Fruit fly (Drosophila melanogaster) whole organism: Measurements from ENCODE around the gene CG14331.
"Not testable (repeated sequence)": the region's sequence is repeated elsewhere in the genome, so short reads cannot be mapped to it uniquely, and the experiment has no call there.

Experiments used
- CG8478 ChIP-seq: fragments of >200 bp; optimal IDR thresholded peaks from 2 replicates; lab custom pipeline; 2018; ENCODE audit warnings: inconsistent platforms
- Dll ChIP-seq: fragments of >200 bp; optimal IDR thresholded peaks from 2 replicates; lab custom pipeline; 2017
- EcR ChIP-seq, 2 experiments: fragments of >200 bp; optimal IDR thresholded peaks; 2 replicates each; lab custom pipeline; 2017; ENCODE audit warnings: missing biosample characterization in 2 of 2, missing genetic modification characterization in 2 of 2, missing genetic modification reagents in 2 of 2
- pan ChIP-seq: fragments of >200 bp; optimal IDR thresholded peaks from 2 replicates; lab custom pipeline; 2017
- psq ChIP-seq: fragments of >200 bp; optimal IDR thresholded peaks from 2 replicates; lab custom pipeline; 2017
- usp ChIP-seq: fragments of >200 bp; optimal IDR thresholded peaks from 2 replicates; lab custom pipeline; 2017; ENCODE audit warnings: missing biosample characterization, missing genetic modification characterization, mixed read lengths

The CG14331 gene

DNA sequence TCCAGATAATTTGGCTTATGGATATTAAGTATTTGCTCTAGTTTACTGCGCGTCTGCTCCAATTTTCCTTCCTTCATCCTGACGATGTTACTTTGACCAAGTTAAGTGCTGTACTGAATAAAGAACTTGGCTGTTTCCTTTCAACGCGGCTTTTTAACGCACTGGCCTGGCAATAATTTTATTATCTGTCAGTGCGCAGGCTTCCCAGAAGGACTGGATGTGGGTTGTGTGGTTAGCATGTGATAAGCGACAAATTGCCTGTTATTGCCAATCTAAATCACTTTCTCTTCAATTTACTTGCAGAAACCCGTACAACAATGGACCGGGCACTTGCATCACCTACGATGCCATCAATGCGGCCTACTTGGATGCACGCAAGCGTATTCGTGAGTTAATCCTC, at the start of gene CG14331:
Gene CG14331, minus strand, starts transcription at position 101 of the 400 bp plus-strand sequence.
- TF ChIP-seq pan (lab: Kevin White, UChicago) (no peak), usp (no peak), CG8478 (lab: Kevin White, UChicago) (no peak), Dll (no peak)

dm6 chr3R:17481262-17481661, 40.7 kb upstream of the CG14331 start:
- no peak for TF ChIP-seq CG8478 (lab: Kevin White, UChicago)
- TF ChIP-seq usp: no peak
- TF ChIP-seq pan (lab: Kevin White, UChicago): no peak
- TF ChIP-seq Dll: no peak
- no peak for TF ChIP-seq EcR (GFP tag; optimal IDR thresholded peaks at IDR 0.05; lab: Kevin White, UChicago)

dm6 chr3R:17471007-17471406, 30.5 kb upstream of the CG14331 start:
- TF ChIP-seq CG8478 (lab: Kevin White, UChicago) (no peak), pan (lab: Kevin White, UChicago) (no peak), psq (no peak), usp (no peak), Dll (no peak), EcR (GFP tag; optimal IDR thresholded peaks at IDR 0.05; lab: Kevin White, UChicago) (no peak)

- not testable (repeated sequence) for TF ChIP-seq usp; EcR (GFP tag; optimal IDR thresholded peaks at IDR 0.05; lab: Kevin White, UChicago); Dll
Observed at dm6 chr3R:17456676-17457075, 16.1 kb upstream of the CG14331 start, which contains the start of gene CG14330. CG14330 (minus strand) TSS chr3R:17456776.

dm6 chr3R:17449402-17449801, 8.9 kb upstream of the CG14331 start:
- TF ChIP-seq EcR (GFP tag; optimal IDR thresholded peaks at IDR 0.05; lab: Kevin White, UChicago) (no peak), Dll (no peak), CG8478 (lab: Kevin White, UChicago) (no peak), pan (lab: Kevin White, UChicago) (no peak), usp (no peak), psq (no peak)

DNA sequence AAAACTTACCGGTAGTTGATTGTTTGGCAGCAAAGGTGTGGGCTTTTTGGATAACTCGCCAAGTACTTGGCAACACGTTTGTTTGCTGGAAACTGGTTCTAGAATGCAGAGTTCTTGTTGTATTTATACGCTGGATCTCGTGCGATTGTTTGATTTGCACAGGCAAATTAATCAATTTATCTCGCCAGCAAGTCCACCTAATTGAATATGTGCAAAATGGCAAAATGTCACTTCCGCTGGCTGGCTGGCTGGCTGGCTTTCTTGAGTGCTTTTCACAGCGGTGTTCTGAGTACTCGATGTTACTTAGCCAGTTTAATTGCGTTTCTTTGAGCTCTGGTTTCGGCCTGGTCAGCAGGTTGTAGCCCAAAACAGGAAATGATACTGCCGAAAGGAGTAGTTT, 8.2 kb upstream of the CG14331 start, which contains the start of gene Eh:
Gene Eh, minus strand, starts transcription at position 101 of the 400 bp plus-strand sequence.
- no peak for TF ChIP-seq pan (lab: Kevin White, UChicago)
- TF ChIP-seq usp: no peak
- TF ChIP-seq CG8478 (lab: Kevin White, UChicago): no peak
- TF ChIP-seq EcR (GFP tag; optimal IDR thresholded peaks at IDR 0.05; lab: Kevin White, UChicago): no peak
- TF ChIP-seq psq: no peak
- no peak for TF ChIP-seq Dll

- TF ChIP-seq Dll (no peak), psq (no peak), EcR (GFP tag; optimal IDR thresholded peaks at IDR 0.05; lab: Kevin White, UChicago) (no peak), pan (lab: Kevin White, UChicago) (no peak), usp (no peak)
Observed at dm6 chr3R:17447615-17448014, 7.1 kb upstream of the CG14331 start.

- TF ChIP-seq pan (lab: Kevin White, UChicago) (no peak), usp (no peak), EcR (GFP tag; optimal IDR thresholded peaks at IDR 0.05; lab: Kevin White, UChicago) (no peak), psq (no peak), CG8478 (lab: Kevin White, UChicago) (no peak), Dll (no peak)
Observed at dm6 chr3R:17434330-17434729, 6.2 kb downstream of the CG14331 start, which contains the start of gene CG44090. CG44090 (minus strand) TSS chr3R:17434430.

DNA sequence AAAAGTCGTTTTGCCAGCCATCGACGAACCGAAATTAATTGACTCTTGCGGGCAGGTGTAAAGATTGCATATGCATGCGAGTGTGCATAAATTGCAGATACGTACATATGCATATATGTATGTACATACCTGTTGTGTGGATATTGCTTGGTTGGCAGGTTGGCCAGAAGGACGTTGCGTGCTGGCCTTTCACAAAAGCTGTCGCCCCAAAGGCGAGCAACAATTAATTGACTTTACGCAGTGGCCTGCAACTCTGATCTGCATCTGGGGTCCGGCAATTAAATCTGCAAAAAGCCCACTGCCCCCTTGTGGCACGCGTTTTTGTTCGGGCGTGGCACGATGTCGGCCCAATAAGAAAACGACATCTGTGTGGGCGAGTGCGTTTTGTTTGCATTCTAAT, 7.4 kb downstream of the CG14331 start:
- no peak for TF ChIP-seq EcR (GFP tag; optimal IDR thresholded peaks at IDR 0.05; lab: Kevin White, UChicago)
- no peak for TF ChIP-seq pan (lab: Kevin White, UChicago)
- no peak for TF ChIP-seq Dll
- TF ChIP-seq psq: no peak
- TF ChIP-seq usp: no peak
- no peak for TF ChIP-seq CG8478 (lab: Kevin White, UChicago)

DNA sequence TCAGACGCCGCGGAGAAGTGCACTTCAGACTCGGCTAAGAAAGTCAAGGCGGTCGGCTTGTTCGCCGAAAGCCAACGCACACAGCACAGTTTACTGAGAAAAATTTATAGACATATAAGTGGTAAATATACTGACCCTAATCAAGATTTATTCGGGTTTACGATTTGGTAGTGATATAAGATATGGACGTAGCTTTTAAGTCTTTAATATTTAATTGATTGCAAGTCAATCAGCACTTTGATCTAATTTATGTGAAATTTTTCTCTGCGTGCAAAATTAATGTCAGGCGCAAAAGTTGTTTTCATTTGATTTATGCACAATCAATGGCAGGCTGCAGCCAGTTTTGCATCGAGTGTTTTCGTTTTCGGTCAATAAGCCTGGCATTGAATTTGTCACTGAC, 10.0 kb downstream of the CG14331 start:
- TF ChIP-seq pan (lab: Kevin White, UChicago): no peak

DNA sequence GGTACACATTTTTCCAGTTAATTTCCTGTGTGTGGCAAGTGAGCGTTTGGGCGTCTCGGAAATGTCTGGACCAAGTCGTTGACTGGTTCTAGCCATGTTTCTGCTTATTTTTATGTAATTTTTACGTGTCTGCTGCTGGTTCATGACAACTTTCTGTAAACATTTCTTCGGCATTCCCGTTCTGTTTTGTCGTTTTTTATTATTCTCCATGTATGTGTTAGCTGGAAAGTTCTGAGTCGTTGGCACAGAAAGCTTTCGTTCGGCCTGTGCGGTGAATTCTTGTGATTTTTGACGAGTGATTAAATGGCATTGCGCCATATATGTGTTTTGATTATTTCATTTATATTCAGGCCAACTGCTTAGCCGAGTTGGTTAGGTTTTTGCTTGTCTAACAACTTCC, 14.3 kb downstream of the CG14331 start:
- TF ChIP-seq psq (no peak), usp (no peak), Dll (no peak), EcR (GFP tag; optimal IDR thresholded peaks at IDR 0.05; lab: Kevin White, UChicago) (no peak), pan (lab: Kevin White, UChicago) (no peak), CG8478 (lab: Kevin White, UChicago) (no peak)

- no peak for TF ChIP-seq pan (lab: Kevin White, UChicago)
- TF ChIP-seq usp: no peak
- TF ChIP-seq EcR (GFP tag; optimal IDR thresholded peaks at IDR 0.05; lab: Kevin White, UChicago): no peak
- TF ChIP-seq psq: no peak
- TF ChIP-seq Dll: no peak
- TF ChIP-seq CG8478 (lab: Kevin White, UChicago): no peak
Observed at dm6 chr3R:17425417-17425915, 15.1 kb downstream of the CG14331 start, which contains the start of gene cysu. cysu (plus strand) TSS chr3R:17425768.

DNA sequence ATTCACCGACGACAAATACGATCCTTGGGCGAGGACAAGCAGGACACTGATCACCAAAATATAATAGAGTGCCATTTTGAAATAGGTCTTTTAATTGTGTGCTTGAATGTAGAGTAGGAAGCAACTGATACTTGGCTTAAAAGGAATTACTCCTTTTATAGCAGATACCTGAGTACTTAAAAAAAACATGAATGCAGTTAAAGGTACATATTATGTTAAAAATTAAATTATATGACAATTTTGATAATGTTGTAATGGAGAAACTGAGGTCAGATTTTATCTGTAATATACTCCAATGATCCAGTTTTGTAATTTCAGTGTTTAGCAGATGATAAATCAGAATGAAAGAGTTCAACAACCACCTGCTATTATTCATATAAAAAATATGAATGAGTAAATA, 18.4 kb downstream of the CG14331 start, which contains the start of gene CG14332:
Gene CG14332, minus strand, starts transcription at position 101 of the 400 bp plus-strand sequence.
- TF ChIP-seq usp (no peak), EcR (GFP tag; optimal IDR thresholded peaks at IDR 0.05; lab: Kevin White, UChicago) (no peak)

- no peak for TF ChIP-seq EcR (GFP tag; optimal IDR thresholded peaks at IDR 0.05; lab: Kevin White, UChicago)
- TF ChIP-seq Dll: no peak
- no peak for TF ChIP-seq pan (lab: Kevin White, UChicago)
- no peak for TF ChIP-seq psq
- TF ChIP-seq usp: no peak
- no peak for TF ChIP-seq CG8478 (lab: Kevin White, UChicago)
Observed at dm6 chr3R:17420338-17420737, 20.2 kb downstream of the CG14331 start, which contains the start of gene CG42835. CG42835 (plus strand) TSS chr3R:17420638.
